Fruit fly (Drosophila melanogaster): ENCODE results near the gene drl.
A peak's percentile ranks its signal among the peaks of the same experiment; 100 is the strongest.

The drl gene

dm6 chr2L:19222311-19222710, 32.2 kb downstream of the drl start:
- TF ChIP-seq jim (GFP tag; optimal IDR thresholded peaks at IDR 0.05) = no peak
- TF ChIP-seq GATAd (GFP tag; optimal IDR thresholded peaks at IDR 0.05) = no peak
- no peak for TF ChIP-seq dmrt93B (GFP tag; optimal IDR thresholded peaks at IDR 0.05)
- TF ChIP-seq brk (GFP tag; optimal IDR thresholded peaks at IDR 0.05) = no peak
- TF ChIP-seq Jra (GFP tag; optimal IDR thresholded peaks at IDR 0.05) = no peak

- TF ChIP-seq lola (GFP tag; optimal IDR thresholded peaks at IDR 0.05) = no peak
- peak; percentile 81 for TF ChIP-seq ey (GFP tag; optimal IDR thresholded peaks at IDR 0.05)
- no peak for TF ChIP-seq Jra (GFP tag; optimal IDR thresholded peaks at IDR 0.05)
- TF ChIP-seq tai (GFP tag; optimal IDR thresholded peaks at IDR 0.05) = peak; percentile 34
- TF ChIP-seq Abd-B (GFP tag; optimal IDR thresholded peaks at IDR 0.05) = no peak
- no peak for TF ChIP-seq usp (GFP tag; optimal IDR thresholded peaks at IDR 0.05)
- no peak for TF ChIP-seq Dfd (GFP tag; optimal IDR thresholded peaks at IDR 0.05)
- peak; percentile 63 for TF ChIP-seq Sp1 (GFP tag; optimal IDR thresholded peaks at IDR 0.05)
- TF ChIP-seq sv (GFP tag; optimal IDR thresholded peaks at IDR 0.05) = peak; percentile 61
- TF ChIP-seq brk (GFP tag; optimal IDR thresholded peaks at IDR 0.05) = peak; percentile 6
- TF ChIP-seq Dif (GFP tag; optimal IDR thresholded peaks at IDR 0.05; ENCODE audit: partially characterized antibody) = no peak
- peak; percentile 53 for TF ChIP-seq HLH106 (tag; optimal IDR thresholded peaks at IDR 0.05)
- TF ChIP-seq woc (GFP tag; optimal IDR thresholded peaks at IDR 0.05) = peak; percentile 77
- no peak for TF ChIP-seq dl (GFP tag; optimal IDR thresholded peaks at IDR 0.05; ENCODE audit: insufficient read depth in 1 of 2, partially characterized antibody in 2 of 2)
- TF ChIP-seq Myc (optimal IDR thresholded peaks at IDR 0.05) = no peak
- no peak for TF ChIP-seq N (GFP tag; optimal IDR thresholded peaks at IDR 0.05)
- peak; percentile 71 for TF ChIP-seq OdsH (GFP tag; optimal IDR thresholded peaks at IDR 0.05)
- no peak for TF ChIP-seq CrebA (GFP tag; optimal IDR thresholded peaks at IDR 0.05; ENCODE audit: borderline replicate concordance)
- TF ChIP-seq sage (GFP tag; optimal IDR thresholded peaks at IDR 0.05) = peak; percentile 55
- TF ChIP-seq Hr83 (GFP tag; optimal IDR thresholded peaks at IDR 0.05; ENCODE audit: poor library complexity, severe bottlenecking) = no peak
- no peak for TF ChIP-seq jim (GFP tag; optimal IDR thresholded peaks at IDR 0.05)
- TF ChIP-seq Hr78 (GFP tag; optimal IDR thresholded peaks at IDR 0.05) = no peak
- no peak for TF ChIP-seq GATAd (GFP tag; optimal IDR thresholded peaks at IDR 0.05)
- TF ChIP-seq fru (GFP tag; optimal IDR thresholded peaks at IDR 0.05) = peak; percentile 77
- TF ChIP-seq dmrt93B (GFP tag; optimal IDR thresholded peaks at IDR 0.05) = peak; percentile 27
- peak in 1 of 2 experiments; percentile 73 for TF ChIP-seq foxo (GFP tag; optimal IDR thresholded peaks at IDR 0.05)
- peak; percentile 3 for TF ChIP-seq CG32264 (GFP tag; optimal IDR thresholded peaks at IDR 0.05)
- TF ChIP-seq pan (optimal IDR thresholded peaks at IDR 0.05) = no peak
- TF ChIP-seq psq (GFP tag; optimal IDR thresholded peaks at IDR 0.05) = peak; percentile 57
- no peak for TF ChIP-seq CG9705 (GFP tag; optimal IDR thresholded peaks at IDR 0.05)
- no peak for TF ChIP-seq dsf (GFP tag; optimal IDR thresholded peaks at IDR 0.05; ENCODE audit: borderline replicate concordance)
- TF ChIP-seq h (GFP tag; optimal IDR thresholded peaks at IDR 0.05) = peak; percentile 84
- TF ChIP-seq rgr (GFP tag; optimal IDR thresholded peaks at IDR 0.05) = peak; percentile 74
- no peak for TF ChIP-seq Rel (GFP tag; optimal IDR thresholded peaks at IDR 0.05)
- no peak for TF ChIP-seq Rel (tag; optimal IDR thresholded peaks at IDR 0.05)
- TF ChIP-seq Hnf4 (GFP tag; optimal IDR thresholded peaks at IDR 0.05) = peak; percentile 48
- peak; percentile 70 for TF ChIP-seq br (GFP tag; optimal IDR thresholded peaks at IDR 0.05)
These were observed 36.1 kb downstream of the drl start for dm6 chr2L:19225984-19226914.

- TF ChIP-seq Rel (GFP tag; optimal IDR thresholded peaks at IDR 0.05) = no peak
- TF ChIP-seq Rel (tag; optimal IDR thresholded peaks at IDR 0.05) = no peak
These were observed 37.5 kb downstream of the drl start for dm6 chr2L:19227656-19228055.
